Worm (Caenorhabditis elegans) whole organism, L4 larva: ENCODE measurements around the gene col-128.

Experiments
- F10B5.3 ChIP-seq: sonication (generic microtip); optimal IDR thresholded peaks from 2 replicates; lab custom pipeline; 2016; ENCODE audit warnings: mild to moderate bottlenecking, missing genetic modification characterization, missing compliant biosample characterization
- T26A8.4 ChIP-seq: fragments of 200-800 bp; sonication (Bioruptor generic); IDR thresholded peaks from 2 replicates; pipeline ENCODE4 v1.3.6; 2022; ENCODE audit warnings: missing genetic modification characterization, missing compliant biosample characterization
- Y105C5A.15 ChIP-seq: fragments of 200-800 bp; sonication (Bioruptor generic); IDR thresholded peaks from 2 replicates; pipeline ENCODE4 v1.3.6; 2022; ENCODE audit warnings: missing genetic modification characterization, missing compliant biosample characterization
- Y5F2A.4 ChIP-seq: fragments of 200-800 bp; sonication (Bioruptor generic); optimal IDR thresholded peaks from 2 replicates; lab custom pipeline; 2018; ENCODE audit warnings: mild to moderate bottlenecking, missing genetic modification characterization, missing compliant biosample characterization
- Y75B8A.6 ChIP-seq: fragments of 200-800 bp; sonication (Bioruptor generic); IDR thresholded peaks from 2 replicates; pipeline ENCODE4 v1.3.6; 2022; ENCODE audit warnings: missing genetic modification reagents, missing genetic modification characterization, missing compliant biosample characterization
- ZK337.2 ChIP-seq: fragments of 200-800 bp; sonication (Bioruptor generic); IDR thresholded peaks from 2 replicates; pipeline ENCODE4 v1.3.6; 2022; ENCODE audit warnings: missing genetic modification reagents, missing genetic modification characterization, missing compliant biosample characterization
- ZK546.5 ChIP-seq, 2 experiments: sonication (generic microtip); optimal IDR thresholded peaks; 2 replicates each; lab custom pipeline; 2017; ENCODE audit warnings: missing biosample characterization in 2 of 2, missing genetic modification characterization in 2 of 2
- aha-1 ChIP-seq: fragments of 150-350 bp; peaks from one replicate; lab custom pipeline; 2014; ENCODE audit warnings: missing biosample characterization, missing genetic modification characterization
- ama-1 ChIP-seq: fragments of 150-350 bp; optimal IDR thresholded peaks from 2 replicates; lab custom pipeline; 2014; ENCODE audit warnings: inconsistent platforms, mixed read lengths
- arid-1 ChIP-seq: fragments of 200-800 bp; sonication (Bioruptor generic); conservative IDR thresholded peaks from 2 replicates; pipeline ENCODE4 v1.3.6; 2022; ENCODE audit warnings: missing genetic modification reagents, missing genetic modification characterization, missing compliant biosample characterization
- ceh-28 ChIP-seq: fragments of 150-350 bp; optimal IDR thresholded peaks from 2 replicates; lab custom pipeline; 2014; ENCODE audit warnings: missing biosample characterization, missing genetic modification reagents, missing genetic modification characterization
- daf-12 ChIP-seq: fragments of 150-350 bp; optimal IDR thresholded peaks from 2 replicates; lab custom pipeline; 2014; ENCODE audit warnings: missing biosample characterization, missing genetic modification reagents, missing genetic modification characterization
- daf-16 ChIP-seq, 3 experiments: sonication (generic microtip); optimal IDR thresholded peaks; 2 replicates each; lab custom pipeline; 2016 to 2017; ENCODE audit warnings: missing genetic modification characterization in 3 of 3, missing genetic modification reagents in 3 of 3, mild to moderate bottlenecking in 2 of 3, missing compliant biosample characterization in 2 of 3, missing biosample characterization in 1 of 3, moderate library complexity in 1 of 3
- daf-19 ChIP-seq: fragments of 200-800 bp; sonication (Bioruptor generic); conservative IDR thresholded peaks from 2 replicates; pipeline ENCODE4 v1.3.6; 2022; ENCODE audit warnings: missing genetic modification characterization, missing compliant biosample characterization
- dmd-8 ChIP-seq: fragments of 200-800 bp; sonication (Bioruptor generic); IDR thresholded peaks from 2 replicates; pipeline ENCODE4 v1.3.6; 2022; ENCODE audit warnings: missing genetic modification characterization, missing compliant biosample characterization
- dmd-9 ChIP-seq: fragments of 200-800 bp; sonication (Bioruptor generic); IDR thresholded peaks from 2 replicates; pipeline ENCODE4 v1.3.6; 2022; ENCODE audit warnings: missing genetic modification reagents, missing genetic modification characterization, missing compliant biosample characterization
- dpl-1 ChIP-seq: fragments of 150-350 bp; optimal IDR thresholded peaks from 2 replicates; lab custom pipeline; 2014; ENCODE audit warnings: missing biosample characterization, missing genetic modification reagents, missing genetic modification characterization
- duxl-1 ChIP-seq: sonication (generic microtip); optimal IDR thresholded peaks from 2 replicates; lab custom pipeline; 2016; ENCODE audit warnings: mild to moderate bottlenecking, missing genetic modification characterization, moderate library complexity, missing compliant biosample characterization; ENCODE audit not compliant: poor library complexity
- fkh-10 ChIP-seq: fragments of 150-350 bp; optimal IDR thresholded peaks from 2 replicates; lab custom pipeline; 2014; ENCODE audit warnings: missing biosample characterization, missing genetic modification reagents, missing genetic modification characterization
- gei-8 ChIP-seq: fragments of 200-800 bp; sonication (Bioruptor generic); optimal IDR thresholded peaks from 2 replicates; lab custom pipeline; 2018; ENCODE audit warnings: mild to moderate bottlenecking, missing genetic modification characterization, missing compliant biosample characterization
- hif-1 ChIP-seq, 2 experiments: sonication (generic microtip); optimal IDR thresholded peaks; 2 replicates each; lab custom pipeline; 2016 to 2017; ENCODE audit warnings: missing compliant biosample characterization in 2 of 2, missing genetic modification characterization in 2 of 2, missing genetic modification reagents in 2 of 2, missing genotype in 2 of 2, mild to moderate bottlenecking in 1 of 2
- hlh-30 ChIP-seq: sonication (generic microtip); optimal IDR thresholded peaks from 2 replicates; lab custom pipeline; 2017; ENCODE audit warnings: antibody characterized with exemption, mild to moderate bottlenecking, missing genetic modification characterization, missing compliant biosample characterization; ENCODE audit not compliant: insufficient read depth
- lim-7 ChIP-seq: fragments of 200-800 bp; sonication (Bioruptor generic); IDR thresholded peaks from 2 replicates; pipeline ENCODE4 v1.3.6; 2022; ENCODE audit warnings: missing genetic modification characterization, missing compliant biosample characterization
- lin-29 ChIP-seq: fragments of 200-800 bp; sonication (Bioruptor generic); IDR thresholded peaks from 2 replicates; pipeline ENCODE4 v1.3.6; 2022; ENCODE audit warnings: missing genetic modification reagents, missing genetic modification characterization, missing compliant biosample characterization
- lin-39 ChIP-seq: fragments of 150-350 bp; optimal IDR thresholded peaks from 2 replicates; lab custom pipeline; 2014; ENCODE audit warnings: missing biosample characterization, missing genetic modification reagents, missing genetic modification characterization
- madf-5 ChIP-seq, 2 experiments: fragments of 200-800 bp; sonication (Bioruptor generic); IDR thresholded peaks; 2 replicates each; pipeline ENCODE4 v1.3.6; 2022; ENCODE audit warnings: missing compliant biosample characterization in 2 of 2, missing genetic modification characterization in 2 of 2
- mdl-1 ChIP-seq, 2 experiments: fragments of 150-350 bp in 1 of 2; sonication (generic microtip) in 1 of 2; optimal IDR thresholded peaks; 2 replicates each; lab custom pipeline; 2014 to 2017; ENCODE audit warnings: missing biosample characterization in 2 of 2, missing genetic modification characterization in 2 of 2
- mdt-29 ChIP-seq: fragments of 200-800 bp; sonication (Bioruptor generic); IDR thresholded peaks from 2 replicates; pipeline ENCODE4 v1.3.6; 2022; ENCODE audit warnings: missing genetic modification reagents, missing genetic modification characterization, missing compliant biosample characterization
- mes-2 ChIP-seq: sonication (generic microtip); optimal IDR thresholded peaks from 2 replicates; lab custom pipeline; 2016; ENCODE audit warnings: missing genotype, mild to moderate bottlenecking, missing genetic modification characterization, missing compliant biosample characterization; ENCODE audit not compliant: poor library complexity, severe bottlenecking
- mxl-2 ChIP-seq: fragments of 200-800 bp; sonication (Bioruptor generic); conservative IDR thresholded peaks from 2 replicates; pipeline ENCODE4 v1.3.6; 2022; ENCODE audit warnings: missing genetic modification reagents, missing genetic modification characterization, missing compliant biosample characterization
- nhr-11 ChIP-seq: fragments of 150-350 bp; optimal IDR thresholded peaks from 2 replicates; lab custom pipeline; 2014; ENCODE audit warnings: missing biosample characterization, missing genetic modification characterization
- nhr-111 ChIP-seq: fragments of 200-800 bp; sonication (Bioruptor generic); optimal IDR thresholded peaks from 2 replicates; lab custom pipeline; 2018; ENCODE audit warnings: mild to moderate bottlenecking, missing genetic modification characterization, missing compliant biosample characterization
- nhr-25 ChIP-seq: sonication (generic microtip); optimal IDR thresholded peaks from 2 replicates; lab custom pipeline; 2017; ENCODE audit warnings: missing genetic modification characterization, mild to moderate bottlenecking, missing compliant biosample characterization, antibody characterized with exemption, moderate library complexity, borderline replicate concordance; ENCODE audit not compliant: insufficient read depth
- nhr-41 ChIP-seq: fragments of 200-800 bp; sonication (Bioruptor generic); IDR thresholded peaks from 2 replicates; pipeline ENCODE4 v1.3.6; 2022; ENCODE audit warnings: missing genetic modification reagents, missing genetic modification characterization, missing compliant biosample characterization
- nhr-42 ChIP-seq: fragments of 200-800 bp; sonication (Bioruptor generic); IDR thresholded peaks from 2 replicates; pipeline ENCODE4 v1.3.6; 2022; ENCODE audit warnings: missing genetic modification characterization, missing compliant biosample characterization
- pha-4 ChIP-seq, 2 experiments: fragments of 150-350 bp in 1 of 2; fragments of 200-800 bp in 1 of 2; sonication (Bioruptor generic) in 1 of 2; IDR thresholded peaks in 1 of 2; optimal IDR thresholded peaks in 1 of 2; 2 replicates each; pipeline versions ENCODE4 v1.3.6 to Lab custom; 2014 to 2022; ENCODE audit warnings: missing genetic modification characterization in 2 of 2, missing genetic modification reagents in 2 of 2, missing biosample characterization in 1 of 2, missing compliant biosample characterization in 1 of 2
- rbr-2 ChIP-seq: sonication (generic microtip); optimal IDR thresholded peaks from 2 replicates; lab custom pipeline; 2016; ENCODE audit warnings: missing genotype, missing genetic modification characterization, missing compliant biosample characterization
- saeg-2 ChIP-seq: fragments of 200-800 bp; sonication (Bioruptor generic); IDR thresholded peaks from 2 replicates; pipeline ENCODE4 v1.3.6; 2022; ENCODE audit warnings: missing genetic modification reagents, missing genetic modification characterization, missing compliant biosample characterization
- snpc-4 ChIP-seq: fragments of 150-350 bp; optimal IDR thresholded peaks from 2 replicates; lab custom pipeline; 2014; ENCODE audit warnings: missing biosample characterization, missing genetic modification characterization
- spr-1 ChIP-seq: sonication (generic microtip); optimal IDR thresholded peaks from 2 replicates; lab custom pipeline; 2016; ENCODE audit warnings: mild to moderate bottlenecking, missing genetic modification characterization, missing compliant biosample characterization
- spr-3 ChIP-seq: fragments of 200-800 bp; sonication (Bioruptor generic); optimal IDR thresholded peaks from 2 replicates; lab custom pipeline; 2018; ENCODE audit warnings: mild to moderate bottlenecking, missing genetic modification characterization, missing compliant biosample characterization
- tra-1 ChIP-seq: fragments of 200-800 bp; sonication (Bioruptor generic); IDR thresholded peaks from 2 replicates; pipeline ENCODE4 v1.3.6; 2022; ENCODE audit warnings: missing genetic modification reagents, missing genetic modification characterization, missing compliant biosample characterization
- unc-39 ChIP-seq: sonication (generic microtip); optimal IDR thresholded peaks from 2 replicates; lab custom pipeline; 2017; ENCODE audit warnings: missing biosample characterization, missing genetic modification characterization
- unc-62 ChIP-seq, 3 experiments: fragments of 150-350 bp in 1 of 3; sonication (generic microtip); optimal IDR thresholded peaks in 2 of 3; peaks in 1 of 3; 1 replicate in 1 of 3; 2 replicates in 2 of 3; lab custom pipeline; 2014 to 2017; ENCODE audit warnings: missing biosample characterization in 3 of 3, missing genetic modification characterization in 3 of 3, missing genetic modification reagents in 3 of 3, missing genotype in 1 of 3
- vab-7 ChIP-seq: fragments of 200-800 bp; sonication (Bioruptor generic); IDR thresholded peaks from 2 replicates; pipeline ENCODE4 v1.3.6; 2022; ENCODE audit warnings: missing genetic modification reagents, missing genetic modification characterization, missing compliant biosample characterization
- zag-1 ChIP-seq: fragments of 150-350 bp; optimal IDR thresholded peaks from 2 replicates; lab custom pipeline; 2014; ENCODE audit warnings: missing biosample characterization, missing genetic modification characterization
- zip-11 ChIP-seq: fragments of 200-800 bp; sonication (Bioruptor generic); IDR thresholded peaks from 2 replicates; pipeline ENCODE4 v1.3.6; 2022; ENCODE audit warnings: missing genetic modification characterization, missing compliant biosample characterization
- ztf-7 ChIP-seq: fragments of 150-350 bp; optimal IDR thresholded peaks from 2 replicates; lab custom pipeline; 2014; ENCODE audit warnings: missing biosample characterization, missing genetic modification characterization

Gene col-128

ce11 chrIV:11549694-11550093 lies 2.1 kb downstream of the col-128 start (continued):
- TF ChIP-seq dmd-8 (GFP tag; lab: Robert Waterston, UW), result peak; percentile 90
- TF ChIP-seq gei-8 (GFP tag; lab: Kevin White, UChicago), result peak; percentile 34
- TF ChIP-seq zip-11, result 0 out of 2 replicates have a peak, but pooled peaks have one; percentile 66
- peak; percentile 49 for TF ChIP-seq spr-3 (GFP tag; lab: Kevin White, UChicago)
- TF ChIP-seq Y75B8A.6 (GFP tag; lab: Robert Waterston, UW), result peak; percentile 56; the same call in 1 of the 2 replicates
- TF ChIP-seq F10B5.3 (tag; lab: Kevin White, UChicago), result peak; percentile 39
- TF ChIP-seq aha-1 (tag; lab: Kevin White, UChicago), result peak; percentile 83
- TF ChIP-seq zag-1 (tag; lab: Kevin White, UChicago), result no peak
- TF ChIP-seq mes-2 (tag; lab: Kevin White, UChicago), result peak; percentile 89
- TF ChIP-seq unc-39 (tag; lab: Kevin White, UChicago), result no peak
- 0 out of 2 replicates have a peak, but pooled peaks have one; percentile 39 for TF ChIP-seq mxl-2
- TF ChIP-seq dpl-1 (GFP tag; lab: Kevin White, UChicago), result peak; percentile 38
- TF ChIP-seq nhr-111 (GFP tag; lab: Kevin White, UChicago), result peak; percentile 75
- 0 out of 2 replicates have a peak, but pooled peaks have one; percentile 42 for TF ChIP-seq nhr-42
- TF ChIP-seq madf-5 (GFP tag; IDR thresholded peaks at IDR 0.05; lab: Robert Waterston, UW), result peak; percentile 85 to 91; a peak in 2 of 4 replicates
- TF ChIP-seq lin-39 (tag; lab: Kevin White, UChicago), result no peak
- TF ChIP-seq nhr-41 (GFP tag; lab: Robert Waterston, UW), result peak; percentile 69
- TF ChIP-seq mdl-1 (tag; optimal IDR thresholded peaks at IDR 0.05; lab: Kevin White, UChicago), result peak in 1 of 2 experiments; percentile 53
- TF ChIP-seq daf-19, result peak; percentile 72
- TF ChIP-seq duxl-1 (tag; lab: Kevin White, UChicago), result peak; percentile 90
- no peak for TF ChIP-seq daf-12 (tag; lab: Kevin White, UChicago)
- no peak for TF ChIP-seq fkh-10 (GFP tag; lab: Kevin White, UChicago)
- TF ChIP-seq pha-4 (GFP tag; IDR thresholded peaks at IDR 0.05; lab: Robert Waterston, UW), result no peak
- no peak for TF ChIP-seq pha-4 (tag; optimal IDR thresholded peaks at IDR 0.05; lab: Kevin White, UChicago)
- no peak for TF ChIP-seq saeg-2 (GFP tag; lab: Robert Waterston, UW)
- peak in 1 of 2 experiments; percentile 96 for TF ChIP-seq unc-62 (GFP tag; optimal IDR thresholded peaks at IDR 0.05 in 1 of 2; lab: Kevin White, UChicago)
- no peak for TF ChIP-seq unc-62 (tag; optimal IDR thresholded peaks at IDR 0.05; lab: Kevin White, UChicago)
- TF ChIP-seq rbr-2 (tag; lab: Kevin White, UChicago), result peak; percentile 64
- no peak for TF ChIP-seq lin-29 (GFP tag; lab: Robert Waterston, UW)
- TF ChIP-seq ztf-7 (tag; lab: Kevin White, UChicago), result peak; percentile 39
- TF ChIP-seq hlh-30 (tag; lab: Kevin White, UChicago), result peak; percentile 93
- TF ChIP-seq ZK546.5 (tag; optimal IDR thresholded peaks at IDR 0.05; lab: Kevin White, UChicago), result no peak
- peak; percentile 39; the same call in 1 of the 2 replicates for TF ChIP-seq Y105C5A.15 (GFP tag; lab: Robert Waterston, UW)
- no peak for TF ChIP-seq mdt-29 (GFP tag; lab: Robert Waterston, UW)
- TF ChIP-seq nhr-11 (tag; lab: Kevin White, UChicago), result peak; percentile 70
- TF ChIP-seq ama-1 (lab: Kevin White, UChicago), result no peak
- TF ChIP-seq nhr-25 (tag; lab: Kevin White, UChicago), result peak; percentile 61
- TF ChIP-seq spr-1 (tag; lab: Kevin White, UChicago), result peak; percentile 74
- TF ChIP-seq arid-1 (GFP tag; lab: Robert Waterston, UW), result no peak; the same call in 1 of the 2 replicates
- no peak for TF ChIP-seq snpc-4
- TF ChIP-seq hif-1 (tag; optimal IDR thresholded peaks at IDR 0.05; lab: Kevin White, UChicago), result no peak
- TF ChIP-seq ceh-28, result no peak
- TF ChIP-seq T26A8.4 (GFP tag; lab: Robert Waterston, UW), result no peak; the same call in 1 of the 2 replicates
- TF ChIP-seq vab-7 (GFP tag; lab: Robert Waterston, UW), result no peak; the same call in 1 of the 2 replicates
- TF ChIP-seq daf-16 (GFP tag; optimal IDR thresholded peaks at IDR 0.05; lab: Kevin White, UChicago), result no peak
- TF ChIP-seq daf-16 (tag; optimal IDR thresholded peaks at IDR 0.05; lab: Kevin White, UChicago), result peak; percentile 90
- TF ChIP-seq dmd-9 (GFP tag; lab: Robert Waterston, UW), result no peak
- peak; percentile 77; the same call in 1 of the 2 replicates for TF ChIP-seq tra-1 (GFP tag; lab: Robert Waterston, UW)
- TF ChIP-seq lim-7 (GFP tag; lab: Robert Waterston, UW), result no peak; the same call in 1 of the 2 replicates
- peak; percentile 59 for TF ChIP-seq Y5F2A.4 (GFP tag; lab: Kevin White, UChicago)
- TF ChIP-seq ZK337.2 (GFP tag; lab: Robert Waterston, UW), result peak; percentile 73; the same call in 1 of the 2 replicates
